Worm (Caenorhabditis elegans) whole organism, L2 larva: ENCODE measurements around the gene F25E5.16.

Experiments
- aly-2 ChIP-seq: fragments of 150-350 bp; optimal IDR thresholded peaks from 2 replicates; lab custom pipeline; 2014; ENCODE audit warnings: missing biosample characterization, missing genetic modification characterization
- blmp-1 ChIP-seq: sonication (generic microtip); optimal IDR thresholded peaks from 2 replicates; lab custom pipeline; 2017; ENCODE audit warnings: missing genetic modification characterization, mild to moderate bottlenecking, missing compliant biosample characterization, antibody characterized with exemption, moderate library complexity; ENCODE audit not compliant: insufficient read depth
- nhr-11 ChIP-seq: fragments of 150-350 bp; optimal IDR thresholded peaks from 2 replicates; lab custom pipeline; 2014; ENCODE audit warnings: missing biosample characterization, missing genetic modification characterization
- nhr-12 ChIP-seq: fragments of 150-350 bp; optimal IDR thresholded peaks from 2 replicates; lab custom pipeline; 2014; ENCODE audit warnings: missing biosample characterization, missing genetic modification characterization
- ztf-11 ChIP-seq: sonication (generic microtip); optimal IDR thresholded peaks from 2 replicates; lab custom pipeline; 2017; ENCODE audit warnings: missing biosample characterization, missing genetic modification characterization

- no peak for TF ChIP-seq nhr-12 (tag; lab: Kevin White, UChicago)
- no peak for TF ChIP-seq aly-2 (tag; lab: Kevin White, UChicago)
- TF ChIP-seq nhr-11 (tag; lab: Kevin White, UChicago) = no peak
- TF ChIP-seq ztf-11 (tag; lab: Kevin White, UChicago) = no peak
- no peak for TF ChIP-seq blmp-1 (tag; lab: Kevin White, UChicago)
Measured at ce11 chrV:7476766-7477165, 38.7 kb downstream of the F25E5.16 start, which contains the start of gene srh-125.
